Fruit fly (Drosophila melanogaster) whole organism, adult: ENCODE data around the gene Fitm.

Experiments
- CG11617 ChIP-seq: fragments of 200-800 bp; sonication (Bioruptor generic); optimal IDR thresholded peaks from 2 replicates; lab custom pipeline; 2017; ENCODE audit warnings: mild to moderate bottlenecking, missing biosample characterization, missing genetic modification reagents, missing genetic modification characterization
- CG7045 ChIP-seq: fragments of 200-800 bp; sonication (Bioruptor generic); optimal IDR thresholded peaks from 2 replicates; lab custom pipeline; 2017; ENCODE audit warnings: missing biosample characterization, mild to moderate bottlenecking, missing genetic modification characterization

- TF ChIP-seq CG7045 (GFP tag; lab: Kevin White, UChicago) = no peak
- TF ChIP-seq CG11617 = peak; percentile 38
These were observed 6.5 kb upstream of the Fitm start, which contains the start of the genes Gen and Srp54k for dm6 chr3L:5152354-5152806.
